Worm (Caenorhabditis elegans): ENCODE data around the gene F36H5.8.

DNA sequence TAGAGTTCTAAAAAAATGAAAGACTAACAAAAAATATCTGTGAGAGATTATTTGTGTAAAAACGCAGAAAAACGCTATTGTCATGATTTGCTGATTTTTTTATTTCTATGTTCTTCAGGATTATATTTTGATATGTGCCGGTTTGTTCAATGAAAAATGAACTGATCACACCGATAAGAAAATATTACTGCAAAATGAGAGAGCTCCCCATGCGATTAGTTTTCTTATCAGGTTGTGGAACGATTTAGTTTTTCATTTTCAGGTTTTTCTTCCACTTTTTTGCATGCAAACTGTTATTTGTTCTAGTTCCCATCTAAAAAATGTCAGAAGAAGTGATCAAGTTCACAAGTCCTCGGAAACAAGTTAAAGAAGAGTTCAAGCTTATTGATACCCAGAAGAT lies 22.2 kb downstream of the F36H5.8 start, which contains the start of gene btb-9:
- TF ChIP-seq mab-5 (tag; optimal IDR thresholded peaks at IDR 0.05): no peak
- no peak for TF ChIP-seq ceh-83 (GFP tag; optimal IDR thresholded peaks at IDR 0.05)
- no peak for TF ChIP-seq ztf-11 (tag; optimal IDR thresholded peaks at IDR 0.05)
- TF ChIP-seq elt-1 (tag; optimal IDR thresholded peaks at IDR 0.05; ENCODE audit: borderline replicate concordance, insufficient read depth): no peak
- TF ChIP-seq snpc-4 (tag; optimal IDR thresholded peaks at IDR 0.05): no peak
- TF ChIP-seq nhr-28 (tag; optimal IDR thresholded peaks at IDR 0.05): no peak
- TF ChIP-seq hlh-1 (tag; optimal IDR thresholded peaks at IDR 0.05): no peak
- TF ChIP-seq unc-39 (tag; optimal IDR thresholded peaks at IDR 0.05): no peak
- TF ChIP-seq pha-4 (tag; optimal IDR thresholded peaks at IDR 0.05): no peak
- no peak for TF ChIP-seq elt-3 (tag; optimal IDR thresholded peaks at IDR 0.05)
- TF ChIP-seq unc-62 (GFP tag; optimal IDR thresholded peaks at IDR 0.05): no peak
- TF ChIP-seq nhr-237 (tag; optimal IDR thresholded peaks at IDR 0.05): no peak
